Worm (Caenorhabditis elegans): ENCODE results near the gene Y6E2A.10.

DNA sequence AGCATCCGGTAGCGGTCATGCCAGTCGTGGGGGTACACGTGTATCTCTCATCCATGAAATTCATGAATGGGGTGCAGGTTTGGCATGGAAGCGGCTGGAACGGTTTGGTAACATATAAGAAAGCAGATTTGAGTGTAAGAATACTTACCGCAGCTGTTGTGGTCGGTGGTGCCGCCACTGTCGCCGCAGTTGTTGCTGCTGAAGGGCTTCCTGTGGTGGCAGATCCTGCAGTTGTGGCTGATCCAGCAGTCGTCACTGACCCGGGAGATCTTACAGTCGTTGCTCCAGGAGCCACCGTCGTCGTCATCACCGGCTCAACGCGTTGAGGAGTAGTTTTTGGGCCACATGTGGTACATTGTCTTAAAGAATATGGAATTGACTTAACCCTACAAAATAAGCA is 2.7 kb upstream of the Y6E2A.10 start:
- no peak for TF ChIP-seq aly-2 (tag; optimal IDR thresholded peaks at IDR 0.05)
- TF ChIP-seq unc-62 (GFP tag; optimal IDR thresholded peaks at IDR 0.05 in 1 of 2), result no peak
- TF ChIP-seq unc-62 (tag; optimal IDR thresholded peaks at IDR 0.05), result no peak
- no peak for TF ChIP-seq lin-39 (tag; optimal IDR thresholded peaks at IDR 0.05)
- no peak for TF ChIP-seq egl-27 (tag; optimal IDR thresholded peaks at IDR 0.05)
- no peak for TF ChIP-seq skn-1 (tag; optimal IDR thresholded peaks at IDR 0.05)

All from whole organism, L4 larva.